Fruit fly (Drosophila melanogaster): ENCODE data around the gene NO66.
A peak's percentile ranks its signal among the peaks of the same experiment; 100 is the strongest.
"Not testable (repeated sequence)": the region's sequence is repeated elsewhere in the genome, so short reads cannot be mapped to it uniquely, and the experiment has no call there.

NO66 gene

DNA sequence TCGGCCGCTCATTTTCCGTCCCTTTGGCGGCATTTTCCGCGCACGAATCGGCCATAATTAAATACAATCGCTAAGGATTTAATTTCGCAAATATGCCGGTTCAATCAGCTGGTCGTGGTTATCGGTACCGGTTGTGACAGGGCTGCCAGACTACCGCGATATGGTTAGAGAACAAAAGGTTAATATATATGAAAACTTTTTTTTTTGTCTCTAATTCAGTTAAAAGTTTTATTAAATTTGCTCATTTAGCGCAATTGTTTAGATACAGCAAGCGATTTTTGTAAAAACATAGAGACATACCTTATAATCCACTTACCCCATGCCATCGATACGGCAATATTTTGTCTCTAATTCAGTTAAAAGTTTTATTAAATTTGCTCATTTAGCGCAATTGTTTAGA, 1.2 kb upstream of the NO66 start (continued):
- TF ChIP-seq ci (GFP tag; IDR thresholded peaks at IDR 0.05) (0 out of 3 replicates have a peak, but pooled peaks have one; percentile 37), dysf (GFP tag; IDR thresholded peaks at IDR 0.05) (peak; percentile 58; the same call in 2 of the 3 replicates), Rx (GFP tag; IDR thresholded peaks at IDR 0.05) (peak; percentile 44; the same call in 1 of the 2 replicates), CG11247 (GFP tag; IDR thresholded peaks at IDR 0.05) (peak; percentile 52; the same call in 1 of the 2 replicates), cas (GFP tag; IDR thresholded peaks at IDR 0.05) (peak; percentile 29; the same call in 1 of the 2 replicates), CG10959 (GFP tag; IDR thresholded peaks at IDR 0.05) (0 out of 2 replicates have a peak, but pooled peaks have one; percentile 24), tgo (GFP tag; IDR thresholded peaks at IDR 0.05) (peak; percentile 65), ranshi (GFP tag; IDR thresholded peaks at IDR 0.05) (peak; percentile 64; the same call in 1 of the 2 replicates), CG31224 (GFP tag; IDR thresholded peaks at IDR 0.05) (peak; percentile 46), CG6272 (GFP tag; IDR thresholded peaks at IDR 0.05) (peak; percentile 63), E2f1 (GFP tag; IDR thresholded peaks at IDR 0.05) (peak; percentile 36; the same call in 1 of the 2 replicates), zfh1 (GFP tag; IDR thresholded peaks at IDR 0.05) (peak; percentile 59; the same call in 1 of the 3 replicates), gsb (GFP tag; IDR thresholded peaks at IDR 0.05) (peak; percentile 21; the same call in 1 of the 2 replicates), rib (GFP tag; IDR thresholded peaks at IDR 0.05) (0 out of 2 replicates have a peak, but pooled peaks have one; percentile 40), CG3847 (GFP tag; IDR thresholded peaks at IDR 0.05) (peak; percentile 46), Drgx (GFP tag; IDR thresholded peaks at IDR 0.05) (peak; percentile 39; the same call in 1 of the 2 replicates), otp (GFP tag; IDR thresholded peaks at IDR 0.05) (0 out of 3 replicates have a peak, but pooled peaks have one; percentile 47), CG8765 (GFP tag; IDR thresholded peaks at IDR 0.05) (peak; percentile 35; the same call in 1 of the 2 replicates), Ets65A (GFP tag) (peak; percentile 58), Aef1 (GFP tag; IDR thresholded peaks at IDR 0.05) (peak; percentile 60), prd (GFP tag; IDR thresholded peaks at IDR 0.05) (peak; percentile 81), pan (GFP tag; optimal IDR thresholded peaks at IDR 0.05 in 1 of 2, IDR thresholded peaks at IDR 0.05 in 1 of 2) (peak in 1 of 2 experiments; percentile 68), CG17328 (GFP tag; IDR thresholded peaks at IDR 0.05) (peak; percentile 45; the same call in 1 of the 2 replicates), pzg (GFP tag; optimal IDR thresholded peaks at IDR 0.05) (peak; percentile 10), CG7357 (GFP tag; IDR thresholded peaks at IDR 0.05) (peak; percentile 16; the same call in 1 of the 3 replicates), ap (GFP tag; IDR thresholded peaks at IDR 0.05) (peak; percentile 42; the same call in 1 of the 2 replicates), CG9932 (GFP tag; IDR thresholded peaks at IDR 0.05) (peak; percentile 66), CG14667 (GFP tag; IDR thresholded peaks at IDR 0.05) (peak; percentile 52), NFAT (GFP tag; IDR thresholded peaks at IDR 0.05) (peak; percentile 23; the same call in 1 of the 2 replicates), CG14014 (GFP tag; IDR thresholded peaks at IDR 0.05) (peak; percentile 51), ara (GFP tag; IDR thresholded peaks at IDR 0.05) (peak; percentile 39; the same call in 1 of the 2 replicates), Nf-YA (GFP tag; IDR thresholded peaks at IDR 0.05) (peak; percentile 32; the same call in 1 of the 2 replicates), Ada2b (GFP tag; IDR thresholded peaks at IDR 0.05) (peak; percentile 71), CG4404 (GFP tag; IDR thresholded peaks at IDR 0.05) (peak; percentile 40; the same call in 1 of the 2 replicates), wdn (GFP tag; IDR thresholded peaks at IDR 0.05) (0 out of 2 replicates have a peak, but pooled peaks have one; percentile 39), stc (GFP tag; IDR thresholded peaks at IDR 0.05) (peak; percentile 48; the same call in 1 of the 2 replicates), E2f2 (GFP tag; IDR thresholded peaks at IDR 0.05) (peak; percentile 34; the same call in 1 of the 2 replicates), Xrp1 (GFP tag; IDR thresholded peaks at IDR 0.05) (peak; percentile 48; the same call in 1 of the 2 replicates), CG1024 (GFP tag; IDR thresholded peaks at IDR 0.05) (peak; percentile 51), CG6689 (GFP tag; IDR thresholded peaks at IDR 0.05) (peak; percentile 90), Awh (GFP tag; IDR thresholded peaks at IDR 0.05) (0 out of 2 replicates have a peak, but pooled peaks have one; percentile 25), slbo (GFP tag; IDR thresholded peaks at IDR 0.05) (peak; percentile 79), ssp (GFP tag; IDR thresholded peaks at IDR 0.05) (0 out of 2 replicates have a peak, but pooled peaks have one; percentile 20), CG32772 (GFP tag; IDR thresholded peaks at IDR 0.05) (peak; percentile 68), CG14441 (GFP tag; IDR thresholded peaks at IDR 0.05) (peak; percentile 74), Dref (GFP tag; IDR thresholded peaks at IDR 0.05) (peak; percentile 51), seq (GFP tag; IDR thresholded peaks at IDR 0.05) (0 out of 2 replicates have a peak, but pooled peaks have one; percentile 18), CG11093 (GFP tag; IDR thresholded peaks at IDR 0.05) (peak; percentile 44; the same call in 1 of the 3 replicates), al (GFP tag; IDR thresholded peaks at IDR 0.05) (peak; percentile 42; the same call in 1 of the 2 replicates)
- not testable (repeated sequence) for TF ChIP-seq prd, pan (optimal IDR thresholded peaks at IDR 0.05)

Data from whole organism, embryonic.